Worm (Caenorhabditis elegans): ENCODE data around the gene F54B11.9.

Gene F54B11.9

ce11 chrX:13618574-13618973 lies 13.2 kb downstream of the F54B11.9 start, which contains the start of gene nlp-53:
TSS of gene nlp-53 (plus strand) at chrX:13618874.
- no peak for TF ChIP-seq fkh-2 (tag; optimal IDR thresholded peaks at IDR 0.05)
- TF ChIP-seq nhr-28 (tag; optimal IDR thresholded peaks at IDR 0.05) = no peak
- TF ChIP-seq elt-2 (tag; optimal IDR thresholded peaks at IDR 0.05) = no peak
- no peak for TF ChIP-seq ceh-28 (tag; optimal IDR thresholded peaks at IDR 0.05)
- TF ChIP-seq nhr-77 (tag; optimal IDR thresholded peaks at IDR 0.05) = no peak
- no peak for TF ChIP-seq ceh-82 (tag; optimal IDR thresholded peaks at IDR 0.05)

ce11 chrX:13621628-13622027 lies 16.3 kb downstream of the F54B11.9 start, which contains the start of gene Y12A6A.1:
TSS of gene Y12A6A.1 (minus strand) at chrX:13621728.
- TF ChIP-seq elt-2 (tag; optimal IDR thresholded peaks at IDR 0.05) (no peak), ztf-11 (tag; optimal IDR thresholded peaks at IDR 0.05) (no peak), nhr-67 (tag; optimal IDR thresholded peaks at IDR 0.05) (no peak), nhr-23 (tag; optimal IDR thresholded peaks at IDR 0.05) (no peak), jun-1 (tag; optimal IDR thresholded peaks at IDR 0.05) (no peak), nhr-237 (tag; optimal IDR thresholded peaks at IDR 0.05) (no peak), mml-1 (tag; optimal IDR thresholded peaks at IDR 0.05) (no peak)

ce11 chrX:13631122-13631672 lies 25.8 kb downstream of the F54B11.9 start, which contains the start of gene nlg-1:
TSS of gene nlg-1 (minus strand) at chrX:13631172.
- peak; percentile 59 for TF ChIP-seq fkh-10 (GFP tag; optimal IDR thresholded peaks at IDR 0.05)
- no peak for TF ChIP-seq elt-3 (tag; optimal IDR thresholded peaks at IDR 0.05)

- TF ChIP-seq egl-5 (tag; optimal IDR thresholded peaks at IDR 0.05) (peak; percentile 49), mml-1 (tag; optimal IDR thresholded peaks at IDR 0.05) (no peak)
These were observed 26.9 kb downstream of the F54B11.9 start for ce11 chrX:13632245-13632644.

- TF ChIP-seq snpc-4 (tag; optimal IDR thresholded peaks at IDR 0.05) (peak; percentile 48), nhr-28 (tag; optimal IDR thresholded peaks at IDR 0.05) (no peak)
These were observed 27.7 kb downstream of the F54B11.9 start for ce11 chrX:13633032-13633431.

ce11 chrX:13633876-13634479 lies 28.6 kb downstream of the F54B11.9 start:
- no peak for TF ChIP-seq R02D3.7 (tag; optimal IDR thresholded peaks at IDR 0.05)
- TF ChIP-seq fkh-10 (GFP tag; optimal IDR thresholded peaks at IDR 0.05) = peak; percentile 19
- no peak for TF ChIP-seq egl-5 (tag; optimal IDR thresholded peaks at IDR 0.05)

ce11 chrX:13637526-13637925 lies 32.2 kb downstream of the F54B11.9 start:
- TF ChIP-seq ZK546.5 (tag; optimal IDR thresholded peaks at IDR 0.05) (no peak), ceh-28 (tag; optimal IDR thresholded peaks at IDR 0.05) (no peak), sea-2 (GFP tag; optimal IDR thresholded peaks at IDR 0.05) (no peak), ceh-16 (tag; optimal IDR thresholded peaks at IDR 0.05) (no peak), R02D3.7 (tag; optimal IDR thresholded peaks at IDR 0.05) (no peak)

ce11 chrX:13638351-13638958 lies 33.1 kb downstream of the F54B11.9 start:
- TF ChIP-seq egl-5 (tag; optimal IDR thresholded peaks at IDR 0.05) (peak; percentile 85), lin-39 (tag; optimal IDR thresholded peaks at IDR 0.05) (no peak)

- no peak for TF ChIP-seq nhr-23 (tag; optimal IDR thresholded peaks at IDR 0.05)
- TF ChIP-seq pqm-1 (tag; optimal IDR thresholded peaks at IDR 0.05) = no peak
- no peak for TF ChIP-seq skn-1 (tag; optimal IDR thresholded peaks at IDR 0.05)
- no peak for TF ChIP-seq nhr-67 (tag; optimal IDR thresholded peaks at IDR 0.05)
- no peak for TF ChIP-seq elt-3 (tag; optimal IDR thresholded peaks at IDR 0.05)
- TF ChIP-seq ama-1 (optimal IDR thresholded peaks at IDR 0.05) = no peak
These were observed 34.2 kb downstream of the F54B11.9 start, which contains the start of gene twk-20 for ce11 chrX:13639577-13639976. TSS of gene twk-20 (plus strand) at chrX:13639877.

Data from whole organism, L3 larva.